ENCODE assay signal across 4 worm cellular contexts in the genomic region with DNA sequence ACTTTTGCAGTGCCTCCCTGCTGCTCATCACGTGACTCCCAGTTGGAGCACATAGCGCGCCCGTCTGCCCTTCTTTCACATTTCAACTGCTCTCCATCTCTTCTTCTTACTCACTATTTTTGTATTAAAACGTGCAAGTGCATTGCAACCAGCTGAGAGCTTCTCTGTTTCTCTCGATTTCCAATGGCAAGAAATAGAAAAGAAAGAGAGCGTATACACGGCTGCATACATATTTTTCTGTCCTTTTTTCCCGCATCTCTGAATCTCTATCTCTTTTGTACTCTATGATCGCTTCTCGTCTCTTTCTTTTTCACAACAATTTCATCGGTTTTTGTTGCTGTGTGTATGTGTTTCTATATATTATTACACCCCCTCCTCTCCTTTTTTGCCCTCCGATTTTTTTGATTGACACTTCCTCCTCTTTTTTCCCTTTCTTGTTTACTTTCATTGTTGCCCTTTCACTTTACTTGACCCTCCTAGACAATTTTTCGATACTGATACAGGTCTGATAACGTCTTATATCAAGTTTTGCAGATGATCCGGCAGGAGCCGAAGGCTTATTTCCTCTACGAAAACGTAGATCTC.
TF ChIP-seq lines count a peak whose summit lies in the region.

A gene (plus strand): TSS at position 535 of the 585 bp plus-strand sequence.

TF ChIP-seq in whole organism, L2 larva, 48 proteins besides CTCF, POLR2A, EP300 and RAD21 (continued from another document):
- TF ChIP-seq skn-1 (tag; optimal IDR thresholded peaks at IDR 0.05; lab: Kevin White, UChicago) = peak; percentile 15
- TF ChIP-seq ztf-4 (tag; optimal IDR thresholded peaks at IDR 0.05; lab: Kevin White, UChicago) = peak; percentile 60
- TF ChIP-seq gmeb-1 (tag; optimal IDR thresholded peaks at IDR 0.05; lab: Kevin White, UChicago) = no peak
- peak; percentile 93 for TF ChIP-seq F13H6.1 (tag; optimal IDR thresholded peaks at IDR 0.05; lab: Kevin White, UChicago)
- TF ChIP-seq lin-13 (GFP tag; optimal IDR thresholded peaks at IDR 0.05; lab: Kevin White, UChicago) = peak; percentile 46
- no peak for TF ChIP-seq elt-1 (tag; optimal IDR thresholded peaks at IDR 0.05; lab: Kevin White, UChicago)
- no peak for TF ChIP-seq elt-3 (tag; optimal IDR thresholded peaks at IDR 0.05; lab: Kevin White, UChicago)
- no peak for TF ChIP-seq ZK546.5 (tag; optimal IDR thresholded peaks at IDR 0.05; lab: Kevin White, UChicago)
- TF ChIP-seq nhr-11 (tag; optimal IDR thresholded peaks at IDR 0.05; lab: Kevin White, UChicago) = no peak
- peak; percentile 98 for TF ChIP-seq C34F6.9 (tag; optimal IDR thresholded peaks at IDR 0.05; lab: Kevin White, UChicago)
- TF ChIP-seq unc-39 (tag; optimal IDR thresholded peaks at IDR 0.05; lab: Kevin White, UChicago) = no peak
- no peak for TF ChIP-seq unc-62 (GFP tag; optimal IDR thresholded peaks at IDR 0.05; lab: Kevin White, UChicago)
- no peak for TF ChIP-seq ceh-16 (tag; optimal IDR thresholded peaks at IDR 0.05; lab: Kevin White, UChicago)
- peak; percentile 79 for TF ChIP-seq zag-1 (tag; optimal IDR thresholded peaks at IDR 0.05; lab: Kevin White, UChicago)
- TF ChIP-seq sma-9 (GFP tag; optimal IDR thresholded peaks at IDR 0.05; lab: Kevin White, UChicago) = peak; percentile 93
- TF ChIP-seq sma-9 (tag; optimal IDR thresholded peaks at IDR 0.05; lab: Kevin White, UChicago) = no peak
- peak; percentile 31 for TF ChIP-seq sem-4 (tag; optimal IDR thresholded peaks at IDR 0.05; lab: Kevin White, UChicago)
- peak in 1 of 2 experiments; percentile 86 for TF ChIP-seq mdl-1 (tag; optimal IDR thresholded peaks at IDR 0.05; lab: Kevin White, UChicago)
- no peak for TF ChIP-seq mbf-1 (tag; optimal IDR thresholded peaks at IDR 0.05; lab: Kevin White, UChicago)
- no peak for TF ChIP-seq nhr-237 (tag; optimal IDR thresholded peaks at IDR 0.05; lab: Kevin White, UChicago)
- peak; percentile 71 for TF ChIP-seq snpc-4 (tag; optimal IDR thresholded peaks at IDR 0.05; lab: Kevin White, UChicago)
- no peak for TF ChIP-seq nhr-10 (tag; optimal IDR thresholded peaks at IDR 0.05; lab: Kevin White, UChicago)
- TF ChIP-seq egl-27 (tag; optimal IDR thresholded peaks at IDR 0.05; lab: Kevin White, UChicago) = peak; percentile 73
- TF ChIP-seq mab-5 (tag; optimal IDR thresholded peaks at IDR 0.05; lab: Kevin White, UChicago) = peak; percentile 73
- no peak for TF ChIP-seq dmd-4 (tag; optimal IDR thresholded peaks at IDR 0.05; lab: Kevin White, UChicago)
- TF ChIP-seq nhr-6 (tag; optimal IDR thresholded peaks at IDR 0.05; lab: Kevin White, UChicago) = peak; percentile 65
- TF ChIP-seq ztf-1 (GFP tag; conservative IDR thresholded peaks at IDR 0.05; lab: Robert Waterston, UW) = no peak

TF ChIP-seq in whole organism, L4 larva, 104 proteins besides CTCF, POLR2A, EP300 and RAD21 (continued from another document and continues in another):
- TF ChIP-seq mes-2 (tag; optimal IDR thresholded peaks at IDR 0.05; lab: Kevin White, UChicago; ENCODE audit: poor library complexity, severe bottlenecking) (peak; percentile 42), hmg-1.1 (GFP tag; IDR thresholded peaks at IDR 0.05; lab: Robert Waterston, UW) (peak; percentile 85), nhr-6 (tag; optimal IDR thresholded peaks at IDR 0.05; lab: Kevin White, UChicago) (no peak), lin-13 (GFP tag; optimal IDR thresholded peaks at IDR 0.05; lab: Kevin White, UChicago) (no peak), fkh-10 (GFP tag; optimal IDR thresholded peaks at IDR 0.05; lab: Kevin White, UChicago) (peak; percentile 39), skn-1 (tag; optimal IDR thresholded peaks at IDR 0.05; lab: Kevin White, UChicago) (no peak), dmd-6 (GFP tag; IDR thresholded peaks at IDR 0.05; lab: Robert Waterston, UW) (peak; percentile 94), zip-2 (tag; optimal IDR thresholded peaks at IDR 0.05; lab: Kevin White, UChicago) (no peak), mdl-1 (tag; optimal IDR thresholded peaks at IDR 0.05; lab: Kevin White, UChicago) (peak in 1 of 2 experiments; percentile 86), spr-3 (GFP tag; optimal IDR thresholded peaks at IDR 0.05; lab: Kevin White, UChicago) (no peak), tag-97 (GFP tag; IDR thresholded peaks at IDR 0.05; lab: Robert Waterston, UW) (no peak), lin-15B (tag; optimal IDR thresholded peaks at IDR 0.05; lab: Kevin White, UChicago) (no peak), unc-39 (tag; optimal IDR thresholded peaks at IDR 0.05; lab: Kevin White, UChicago) (no peak), mdt-29 (GFP tag; IDR thresholded peaks at IDR 0.05; lab: Robert Waterston, UW) (no peak), ZK546.5 (tag; optimal IDR thresholded peaks at IDR 0.05; lab: Kevin White, UChicago) (no peak), duxl-1 (tag; optimal IDR thresholded peaks at IDR 0.05; lab: Kevin White, UChicago; ENCODE audit: poor library complexity) (no peak), T26A8.4 (GFP tag; IDR thresholded peaks at IDR 0.05; lab: Robert Waterston, UW) (0 out of 2 replicates have a peak, but pooled peaks have one; percentile 39), nhr-77 (tag; optimal IDR thresholded peaks at IDR 0.05; lab: Kevin White, UChicago) (peak; percentile 76), nhr-237 (tag; optimal IDR thresholded peaks at IDR 0.05; lab: Kevin White, UChicago) (no peak), tra-1 (GFP tag; IDR thresholded peaks at IDR 0.05; lab: Robert Waterston, UW) (0 out of 2 replicates have a peak, but pooled peaks have one; percentile 28), dve-1 (tag; optimal IDR thresholded peaks at IDR 0.05; lab: Kevin White, UChicago; ENCODE audit: insufficient read depth) (peak; percentile 73), zfp-2 (tag; optimal IDR thresholded peaks at IDR 0.05; lab: Kevin White, UChicago) (no peak), ceh-28 (tag; optimal IDR thresholded peaks at IDR 0.05; lab: Kevin White, UChicago) (no peak), zfp-3 (GFP tag; conservative IDR thresholded peaks at IDR 0.05; lab: Robert Waterston, UW) (no peak), ZK337.2 (GFP tag; IDR thresholded peaks at IDR 0.05; lab: Robert Waterston, UW) (no peak), set-16 (GFP tag; IDR thresholded peaks at IDR 0.05; lab: Robert Waterston, UW) (no peak), rbr-2 (tag; optimal IDR thresholded peaks at IDR 0.05; lab: Kevin White, UChicago) (no peak), jun-1 (tag; optimal IDR thresholded peaks at IDR 0.05; lab: Kevin White, UChicago) (peak; percentile 46), hlh-30 (tag; optimal IDR thresholded peaks at IDR 0.05; lab: Kevin White, UChicago; ENCODE audit: insufficient read depth) (peak; percentile 95), madf-5 (GFP tag; IDR thresholded peaks at IDR 0.05; lab: Robert Waterston, UW) (no peak), Y48G9A.11 (GFP tag; IDR thresholded peaks at IDR 0.05; lab: Robert Waterston, UW) (no peak), daf-19 (GFP tag; conservative IDR thresholded peaks at IDR 0.05; lab: Robert Waterston, UW) (no peak), fos-1 (tag; optimal IDR thresholded peaks at IDR 0.05; lab: Kevin White, UChicago) (no peak), mxl-3 (GFP tag; optimal IDR thresholded peaks at IDR 0.05; lab: Kevin White, UChicago) (peak; percentile 75)

TF ChIP-seq in whole organism, late embryonic, 69 proteins besides CTCF, POLR2A, EP300 and RAD21 (continued from another document and continues in another):
- TF ChIP-seq fkh-6 (tag; optimal IDR thresholded peaks at IDR 0.05; lab: Kevin White, UChicago) = peak; percentile 62
- peak; percentile 89 for TF ChIP-seq ceh-31 (tag; optimal IDR thresholded peaks at IDR 0.05; lab: Kevin White, UChicago)
- no peak for TF ChIP-seq ama-1 (optimal IDR thresholded peaks at IDR 0.05; lab: Kevin White, UChicago)
- TF ChIP-seq eyg-1 (tag; optimal IDR thresholded peaks at IDR 0.05; lab: Kevin White, UChicago) = no peak
- no peak for TF ChIP-seq unc-3 (GFP tag; conservative IDR thresholded peaks at IDR 0.05; lab: Robert Waterston, UW)
- TF ChIP-seq unc-3 (tag; optimal IDR thresholded peaks at IDR 0.05; lab: Kevin White, UChicago) = peak; percentile 47
- no peak for TF ChIP-seq pax-1 (tag; optimal IDR thresholded peaks at IDR 0.05; lab: Kevin White, UChicago)
- TF ChIP-seq npax-4 (tag; optimal IDR thresholded peaks at IDR 0.05; lab: Kevin White, UChicago) = no peak
- TF ChIP-seq fkh-10 (GFP tag; optimal IDR thresholded peaks at IDR 0.05; lab: Kevin White, UChicago) = no peak
- TF ChIP-seq ceh-45 (GFP tag; IDR thresholded peaks at IDR 0.05; lab: Robert Waterston, UW) = no peak
- TF ChIP-seq madf-2 (tag; optimal IDR thresholded peaks at IDR 0.05; lab: Kevin White, UChicago) = peak; percentile 36
- TF ChIP-seq ceh-34 (tag; optimal IDR thresholded peaks at IDR 0.05; lab: Kevin White, UChicago) = peak; percentile 80
- TF ChIP-seq ceh-22 (tag; optimal IDR thresholded peaks at IDR 0.05; lab: Kevin White, UChicago) = no peak
- TF ChIP-seq ceh-14 (tag; optimal IDR thresholded peaks at IDR 0.05; lab: Kevin White, UChicago) = peak; percentile 77
- peak; percentile 29 for TF ChIP-seq sdc-2 (tag; optimal IDR thresholded peaks at IDR 0.05; lab: Kevin White, UChicago)
- no peak for TF ChIP-seq elt-4 (tag; optimal IDR thresholded peaks at IDR 0.05; lab: Kevin White, UChicago)
- TF ChIP-seq tbx-2 (tag; optimal IDR thresholded peaks at IDR 0.05; lab: Kevin White, UChicago) = peak; percentile 74
- TF ChIP-seq pat-9 (tag; optimal IDR thresholded peaks at IDR 0.05; lab: Kevin White, UChicago) = no peak
- no peak for TF ChIP-seq unc-86 (tag; optimal IDR thresholded peaks at IDR 0.05; lab: Kevin White, UChicago)
- TF ChIP-seq hlh-6 (tag; optimal IDR thresholded peaks at IDR 0.05; lab: Kevin White, UChicago) = no peak
- no peak for TF ChIP-seq zip-5 (tag; optimal IDR thresholded peaks at IDR 0.05; lab: Kevin White, UChicago)
- TF ChIP-seq hlh-13 (GFP tag; optimal IDR thresholded peaks at IDR 0.05; lab: Kevin White, UChicago) = no peak
- peak; percentile 58 for TF ChIP-seq rnt-1 (tag; optimal IDR thresholded peaks at IDR 0.05; lab: Kevin White, UChicago)
- peak; percentile 34 for TF ChIP-seq ceh-2 (tag; optimal IDR thresholded peaks at IDR 0.05; lab: Kevin White, UChicago)
- TF ChIP-seq hlh-15 (tag; optimal IDR thresholded peaks at IDR 0.05; lab: Kevin White, UChicago) = no peak
- TF ChIP-seq ceh-48 (tag; optimal IDR thresholded peaks at IDR 0.05; lab: Kevin White, UChicago) = peak; percentile 39
- no peak for TF ChIP-seq fax-1 (tag; optimal IDR thresholded peaks at IDR 0.05; lab: Kevin White, UChicago)
- TF ChIP-seq C08G9.2 (tag; optimal IDR thresholded peaks at IDR 0.05; lab: Kevin White, UChicago) = peak; percentile 18
- TF ChIP-seq ztf-16 (tag; optimal IDR thresholded peaks at IDR 0.05; lab: Kevin White, UChicago) = no peak
- no peak for TF ChIP-seq sox-4 (tag; optimal IDR thresholded peaks at IDR 0.05; lab: Kevin White, UChicago)
- peak; percentile 68 for TF ChIP-seq pros-1 (tag; optimal IDR thresholded peaks at IDR 0.05; lab: Kevin White, UChicago)
- TF ChIP-seq T23F11.4 (GFP tag; optimal IDR thresholded peaks at IDR 0.05; lab: Kevin White, UChicago) = no peak
- peak; percentile 53 for TF ChIP-seq ref-2 (tag; optimal IDR thresholded peaks at IDR 0.05; lab: Kevin White, UChicago)
- TF ChIP-seq lin-11 (tag; optimal IDR thresholded peaks at IDR 0.05; lab: Kevin White, UChicago) = no peak
- peak; percentile 61 for TF ChIP-seq ets-4 (tag; optimal IDR thresholded peaks at IDR 0.05; lab: Kevin White, UChicago)
- TF ChIP-seq ttx-3 (tag; optimal IDR thresholded peaks at IDR 0.05; lab: Kevin White, UChicago) = no peak
- peak; percentile 92 for TF ChIP-seq hlh-30 (tag; optimal IDR thresholded peaks at IDR 0.05; lab: Kevin White, UChicago; ENCODE audit: insufficient read depth)
- peak; percentile 3 for TF ChIP-seq pag-3 (tag; optimal IDR thresholded peaks at IDR 0.05; lab: Kevin White, UChicago; ENCODE audit: borderline replicate concordance)

TF ChIP-seq in whole organism, mixed stage, embryonic, 35 proteins besides CTCF, POLR2A, EP300 and RAD21 (continued from another document):
- TF ChIP-seq ham-2 (GFP tag; optimal IDR thresholded peaks at IDR 0.05; lab: Kevin White, UChicago) = no peak
